Worm (Caenorhabditis elegans): ENCODE data around the gene mab-5.

DNA sequence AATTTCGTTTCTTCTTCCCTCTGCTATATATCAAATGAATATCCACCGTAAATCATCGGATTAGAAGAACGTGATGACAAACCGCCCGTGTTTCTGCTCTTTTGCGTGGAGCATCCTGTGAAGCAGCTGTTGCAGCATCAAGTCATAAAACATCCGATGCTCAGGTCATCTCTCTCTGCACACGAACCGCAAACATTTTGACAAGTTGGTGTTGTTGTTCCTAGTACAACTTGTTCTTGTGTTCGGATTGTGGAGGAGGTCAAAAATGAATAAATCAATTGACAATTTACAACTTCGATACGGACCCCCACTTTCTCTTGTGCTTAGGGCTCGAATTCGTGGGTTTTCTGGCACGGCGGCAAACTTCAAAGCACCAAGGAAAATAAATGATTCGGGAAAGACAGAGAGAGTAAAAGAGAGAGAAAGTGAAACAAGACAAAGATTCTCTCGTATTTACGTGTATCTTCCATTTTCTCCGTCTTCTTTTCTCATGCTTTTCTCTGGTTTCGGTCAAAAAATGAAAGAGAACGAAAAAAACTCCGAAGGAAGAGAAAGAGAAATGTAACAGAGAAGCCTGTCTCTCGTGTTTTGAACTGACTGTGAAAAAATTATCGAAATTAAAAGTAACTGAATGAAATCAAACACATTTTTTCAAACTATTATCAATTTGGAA, 2.6 kb downstream of the mab-5 start:
- no peak for TF ChIP-seq cog-1 (tag; optimal IDR thresholded peaks at IDR 0.05)
- TF ChIP-seq flt-1 (GFP tag; IDR thresholded peaks at IDR 0.05), result no peak
- no peak for TF ChIP-seq T22C8.4 (GFP tag; IDR thresholded peaks at IDR 0.05)
- TF ChIP-seq ref-1 (GFP tag; conservative IDR thresholded peaks at IDR 0.05), result no peak
- no peak for TF ChIP-seq tab-1 (GFP tag; IDR thresholded peaks at IDR 0.05)
- TF ChIP-seq klf-2 (GFP tag; conservative IDR thresholded peaks at IDR 0.05), result no peak
- TF ChIP-seq med-1 (GFP tag; optimal IDR thresholded peaks at IDR 0.05; ENCODE audit: insufficient read depth), result no peak
- TF ChIP-seq ztf-23 (GFP tag; IDR thresholded peaks at IDR 0.05), result no peak
- no peak for TF ChIP-seq ztf-29 (GFP tag; IDR thresholded peaks at IDR 0.05)

Data from whole organism, midembryonic.